Fruit fly (Drosophila melanogaster) whole organism, wandering third instar larva: ENCODE measurements around the gene Nos.

Experiments
- Dfd ChIP-seq: fragments of >200 bp; optimal IDR thresholded peaks from 2 replicates; lab custom pipeline; 2017; ENCODE audit warnings: missing biosample characterization, missing genetic modification characterization
- HLH106 ChIP-seq: fragments of 200-800 bp; optimal IDR thresholded peaks from 3 replicates; lab custom pipeline; 2019; ENCODE audit warnings: missing biosample characterization, mild to moderate bottlenecking, missing genetic modification characterization, moderate library complexity
- Jra ChIP-seq: sonication (Bioruptor generic); optimal IDR thresholded peaks from 2 replicates; lab custom pipeline; 2016; ENCODE audit warnings: missing biosample characterization, missing genetic modification characterization
- brk ChIP-seq: fragments of 200-800 bp; sonication (Bioruptor generic); optimal IDR thresholded peaks from 2 replicates; lab custom pipeline; 2016; ENCODE audit warnings: missing biosample characterization, mild to moderate bottlenecking, missing genetic modification characterization
- dl ChIP-seq, 2 experiments: fragments of 175-275, 200-275 bp in 1 of 2; fragments of 200-275 bp in 1 of 2; sonication (Bioruptor generic); optimal IDR thresholded peaks; lab custom pipeline; 2018; ENCODE audit warnings: mild to moderate bottlenecking in 2 of 2, missing biosample characterization in 2 of 2, missing genetic modification characterization in 2 of 2, moderate library complexity in 2 of 2; ENCODE audit not compliant: partially characterized antibody in 2 of 2, insufficient read depth in 1 of 2
- dmrt93B ChIP-seq: fragments of 200-800 bp; sonication (Bioruptor generic); optimal IDR thresholded peaks from 2 replicates; lab custom pipeline; 2018; ENCODE audit warnings: missing biosample characterization, mild to moderate bottlenecking, missing genetic modification characterization
- foxo ChIP-seq, 2 experiments: fragments of 200-800 bp; sonication (Bioruptor generic); optimal IDR thresholded peaks; 2 replicates in 1 of 2; 3 replicates in 1 of 2; lab custom pipeline; 2016 to 2017; ENCODE audit warnings: missing biosample characterization in 2 of 2, missing genetic modification characterization in 2 of 2
- h ChIP-seq: fragments of 200-800 bp; sonication (Bioruptor generic); optimal IDR thresholded peaks from 3 replicates; lab custom pipeline; 2016; ENCODE audit warnings: missing biosample characterization, mild to moderate bottlenecking, missing genetic modification characterization
- psq ChIP-seq: fragments of 200-800 bp; sonication (Bioruptor generic); optimal IDR thresholded peaks from 3 replicates; lab custom pipeline; 2017; ENCODE audit warnings: missing biosample characterization, mild to moderate bottlenecking, missing genetic modification characterization, moderate library complexity
- sage ChIP-seq: fragments of 200-800 bp; sonication (Bioruptor generic); optimal IDR thresholded peaks from 2 replicates; lab custom pipeline; 2016; ENCODE audit warnings: missing biosample characterization, mild to moderate bottlenecking, missing genetic modification characterization
- sv ChIP-seq: fragments of 200-800 bp; sonication (Bioruptor generic); optimal IDR thresholded peaks from 3 replicates; lab custom pipeline; 2016; ENCODE audit warnings: missing biosample characterization, missing genetic modification characterization

DNA sequence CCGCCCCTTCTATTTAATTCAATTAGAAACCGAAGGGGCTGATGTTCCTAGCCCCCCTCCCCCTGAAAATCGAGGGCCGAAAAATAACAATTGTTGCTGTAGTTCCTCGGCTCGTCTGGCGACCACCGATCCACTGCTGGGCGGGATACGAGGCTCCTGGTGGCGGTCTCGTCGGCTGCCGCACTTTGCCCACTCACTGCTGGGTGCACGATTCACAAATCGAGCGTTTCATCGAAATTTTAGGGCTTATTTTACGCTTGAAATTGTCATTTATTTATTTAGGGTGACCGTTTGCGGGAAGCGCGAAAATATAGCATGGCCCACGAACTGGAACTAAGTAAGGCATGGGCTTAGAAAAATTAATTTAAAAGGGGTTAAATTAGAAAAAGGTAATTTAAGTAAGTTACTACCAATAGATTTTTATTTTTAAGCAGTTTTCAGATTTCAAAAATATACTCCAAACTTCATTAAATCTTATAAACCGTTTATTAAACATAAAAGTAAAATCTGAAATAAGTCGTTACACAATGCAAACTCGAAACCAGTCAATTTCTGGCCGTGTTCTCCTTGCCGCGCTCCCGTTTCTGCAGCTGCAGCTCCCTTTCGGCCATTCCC, 19.1 kb upstream of the Nos start, which contains the start of gene Dnz1:
- no peak for TF ChIP-seq brk (GFP tag; lab: Kevin White, UChicago)
- peak; percentile 11 for TF ChIP-seq h (GFP tag; lab: Kevin White, UChicago)
- peak; percentile 22 for TF ChIP-seq psq
- TF ChIP-seq dl (GFP tag; optimal IDR thresholded peaks at IDR 0.05; lab: Kevin White, UChicago; ENCODE audit: insufficient read depth in 1 of 2, partially characterized antibody in 2 of 2), result no peak
- TF ChIP-seq Dfd (GFP tag; lab: Kevin White, UChicago), result no peak
- peak in 1 of 2 experiments; percentile 64 for TF ChIP-seq foxo (GFP tag; optimal IDR thresholded peaks at IDR 0.05; lab: Kevin White, UChicago)
- no peak for TF ChIP-seq Jra (GFP tag; lab: Kevin White, UChicago)
- TF ChIP-seq sv (GFP tag; lab: Kevin White, UChicago), result peak; percentile 30
- TF ChIP-seq sage (GFP tag; lab: Kevin White, UChicago), result no peak
- TF ChIP-seq HLH106 (tag; lab: Kevin White, UChicago), result peak; percentile 57
- no peak for TF ChIP-seq dmrt93B (GFP tag; lab: Kevin White, UChicago)
